Fruit fly (Drosophila melanogaster) whole organism, embryonic: ENCODE measurements around the gene CG5381.

Experiments used
- ATbp ChIP-seq: fragments of 200-800 bp; sonication (Bioruptor generic); optimal IDR thresholded peaks from 2 replicates; lab custom pipeline; 2017; ENCODE audit warnings: missing biosample characterization, mild to moderate bottlenecking, missing genetic modification characterization, missing genetic modification reagents
- Atf-2 ChIP-seq: fragments of 200-800 bp; sonication (Bioruptor generic); optimal IDR thresholded peaks from 2 replicates; lab custom pipeline; 2016; ENCODE audit warnings: missing biosample characterization, missing genetic modification characterization
- Bgb ChIP-seq: fragments of 200-800 bp; sonication (Bioruptor generic); IDR thresholded peaks from 2 replicates; pipeline ENCODE4 v1.3.6; 2022; ENCODE audit warnings: missing biosample characterization, missing genetic modification characterization; ENCODE audit not compliant: partially characterized antibody
- CG10979 ChIP-seq: fragments of 200-800 bp; sonication (Bioruptor generic); optimal IDR thresholded peaks from 2 replicates; lab custom pipeline; 2018; ENCODE audit warnings: missing biosample characterization, mild to moderate bottlenecking, missing genetic modification characterization, moderate library complexity
- CG12071 ChIP-seq: fragments of 200-800 bp; sonication (Bioruptor generic); optimal IDR thresholded peaks from 3 replicates; lab custom pipeline; 2018; ENCODE audit warnings: missing biosample characterization, mild to moderate bottlenecking, missing genetic modification characterization
- CG12155 ChIP-seq: fragments of 200-800 bp; sonication (Bioruptor generic); optimal IDR thresholded peaks from 3 replicates; lab custom pipeline; 2016; ENCODE audit warnings: missing biosample characterization, missing genetic modification characterization
- CG13296 ChIP-seq: fragments of 200-800 bp; sonication (Bioruptor generic); optimal IDR thresholded peaks from 3 replicates; lab custom pipeline; 2018; ENCODE audit warnings: missing biosample characterization, mild to moderate bottlenecking, missing genetic modification characterization
- CG14441 ChIP-seq: fragments of 200-800 bp; sonication (Bioruptor generic); IDR thresholded peaks from 2 replicates; pipeline ENCODE4 v1.3.6; 2022; ENCODE audit warnings: missing biosample characterization, missing genetic modification characterization
- CG15479 ChIP-seq: fragments of 200-800 bp; sonication (Bioruptor generic); optimal IDR thresholded peaks from 3 replicates; lab custom pipeline; 2019; ENCODE audit warnings: missing biosample characterization, mild to moderate bottlenecking, missing genetic modification characterization, moderate library complexity
- CG1832 ChIP-seq: fragments of 200-800 bp; sonication (Bioruptor generic); optimal IDR thresholded peaks from 2 replicates; lab custom pipeline; 2017; ENCODE audit warnings: missing biosample characterization, mild to moderate bottlenecking, missing genetic modification characterization, inconsistent platforms
- CG2116 ChIP-seq: fragments of 200-800 bp; sonication (Bioruptor generic); optimal IDR thresholded peaks from 3 replicates; lab custom pipeline; 2018; ENCODE audit warnings: missing biosample characterization, mild to moderate bottlenecking, missing genetic modification characterization
- CG2199 ChIP-seq: fragments of 200-800 bp; sonication (Bioruptor generic); IDR thresholded peaks from 3 replicates; pipeline ENCODE4 v1.3.6; 2022; ENCODE audit warnings: missing biosample characterization, missing genetic modification characterization
- CG2875 ChIP-seq: fragments of 200-800 bp; sonication (Bioruptor generic); optimal IDR thresholded peaks from 2 replicates; lab custom pipeline; 2017; ENCODE audit warnings: missing biosample characterization, mild to moderate bottlenecking, missing genetic modification characterization, missing genetic modification reagents
- CG32532 ChIP-seq: fragments of 200-800 bp; sonication (Bioruptor generic); IDR thresholded peaks from 2 replicates; pipeline ENCODE4 v1.3.6; 2022; ENCODE audit warnings: missing biosample characterization, missing genetic modification characterization
- CG34422 ChIP-seq: fragments of 200-800 bp; sonication (Bioruptor generic); IDR thresholded peaks from 3 replicates; pipeline ENCODE4 v1.3.6; 2022; ENCODE audit warnings: missing biosample characterization, missing genetic modification characterization
- CG3726 ChIP-seq: fragments of 200-800 bp; sonication (Bioruptor generic); IDR thresholded peaks from 3 replicates; pipeline ENCODE4, ENCODE4 v1.3.6; 2022; ENCODE audit warnings: missing biosample characterization, missing genetic modification characterization
- CG8281 ChIP-seq: fragments of 200-800 bp; sonication (Bioruptor generic); optimal IDR thresholded peaks from 2 replicates; lab custom pipeline; 2018; ENCODE audit warnings: missing biosample characterization, mild to moderate bottlenecking, missing genetic modification characterization, moderate library complexity
- CrebB ChIP-seq: fragments of 200-800 bp; sonication (Bioruptor generic); optimal IDR thresholded peaks from 3 replicates; lab custom pipeline; 2018; ENCODE audit warnings: missing biosample characterization, mild to moderate bottlenecking, missing genetic modification characterization
- Dfd ChIP-seq, 2 experiments: fragments of >200 bp; optimal IDR thresholded peaks; 2 replicates each; lab custom pipeline; 2017; ENCODE audit warnings: missing biosample characterization in 2 of 2, missing genetic modification characterization in 2 of 2
- Dll ChIP-seq: fragments of 200-800 bp; sonication (Bioruptor generic); IDR thresholded peaks from 4 replicates; pipeline ENCODE4 v1.3.6; 2022; ENCODE audit warnings: missing biosample characterization, missing genetic modification characterization; ENCODE audit not compliant: partially characterized antibody
- HLHmδ ChIP-seq: fragments of 200-800 bp; sonication (Bioruptor generic); optimal IDR thresholded peaks from 2 replicates; lab custom pipeline; 2018; ENCODE audit warnings: missing biosample characterization, mild to moderate bottlenecking, missing genetic modification characterization, moderate library complexity
- MBD-R2 ChIP-seq: fragments of 200-800 bp; sonication (Bioruptor generic); IDR thresholded peaks from 2 replicates; pipeline ENCODE4 v1.3.6; 2022; ENCODE audit warnings: missing biosample characterization, missing genetic modification characterization
- Nf-YC ChIP-seq: fragments of 200-800 bp; optimal IDR thresholded peaks from 3 replicates; lab custom pipeline; 2019; ENCODE audit warnings: missing biosample characterization, mild to moderate bottlenecking, missing genetic modification characterization, moderate library complexity
- Optix ChIP-seq: fragments of 200-800 bp; sonication (Bioruptor generic); IDR thresholded peaks from 3 replicates; pipeline ENCODE4 v1.3.6; 2022; ENCODE audit warnings: missing biosample characterization, missing genetic modification characterization
- Sox100B ChIP-seq: fragments of 200-800 bp; sonication (Bioruptor generic); optimal IDR thresholded peaks from 3 replicates; lab custom pipeline; 2018; ENCODE audit warnings: missing biosample characterization, mild to moderate bottlenecking, missing genetic modification characterization
- Stat92E ChIP-seq, 3 experiments: fragments of >200 bp in 2 of 3; fragments of 200-800 bp in 1 of 3; sonication (Bioruptor generic) in 1 of 3; optimal IDR thresholded peaks; 2 replicates each; lab custom pipeline; 2017 to 2019; ENCODE audit warnings: missing biosample characterization in 3 of 3, missing genetic modification characterization in 3 of 3, mild to moderate bottlenecking in 1 of 3, moderate library complexity in 1 of 3
- Trl ChIP-seq, 3 experiments: fragments of >200 bp in 2 of 3; fragments of 200-800 bp in 1 of 3; sonication (Bioruptor generic) in 1 of 3; optimal IDR thresholded peaks; 2 replicates in 1 of 3; 3 replicates in 2 of 3; lab custom pipeline; 2016 to 2017; ENCODE audit warnings: missing biosample characterization in 1 of 3, missing genetic modification characterization in 1 of 3
- Vsx1 ChIP-seq: fragments of 200-800 bp; sonication (Bioruptor generic); optimal IDR thresholded peaks from 2 replicates; lab custom pipeline; 2017; ENCODE audit warnings: missing biosample characterization, mild to moderate bottlenecking, missing genetic modification characterization, missing genetic modification reagents
- ab ChIP-seq: fragments of 200-800 bp; sonication (Bioruptor generic); optimal IDR thresholded peaks from 2 replicates; lab custom pipeline; 2016; ENCODE audit warnings: missing biosample characterization, missing genetic modification characterization
- amos ChIP-seq: fragments of 200-800 bp; sonication (Bioruptor generic); IDR thresholded peaks from 2 replicates; pipeline ENCODE4 v1.3.6; 2022; ENCODE audit warnings: missing biosample characterization, missing genetic modification characterization; ENCODE audit not compliant: partially characterized antibody
- aop ChIP-seq: fragments of 200-800 bp; sonication (Bioruptor generic); IDR thresholded peaks from 2 replicates; pipeline ENCODE4 v1.3.6; 2022; ENCODE audit warnings: missing biosample characterization, missing genetic modification characterization
- btn ChIP-seq: fragments of 200-800 bp; sonication (Bioruptor generic); optimal IDR thresholded peaks from 2 replicates; lab custom pipeline; 2016; ENCODE audit warnings: missing biosample characterization, missing genetic modification characterization
- cas ChIP-seq: fragments of 200-800 bp; sonication (Bioruptor generic); IDR thresholded peaks from 2 replicates; pipeline ENCODE4 v1.3.6; 2022; ENCODE audit warnings: missing biosample characterization, missing genetic modification characterization
- chm ChIP-seq: fragments of 200-800 bp; sonication (Bioruptor generic); IDR thresholded peaks from 2 replicates; pipeline ENCODE4 v1.3.6; 2022; ENCODE audit warnings: missing biosample characterization, missing genetic modification characterization
- gcm ChIP-seq: fragments of 200-800 bp; sonication (Bioruptor generic); optimal IDR thresholded peaks from 2 replicates; lab custom pipeline; 2019; ENCODE audit warnings: missing biosample characterization, mild to moderate bottlenecking, missing genetic modification characterization, moderate library complexity
- hb ChIP-seq: fragments of 200-800 bp; sonication (Bioruptor generic); IDR thresholded peaks from 3 replicates; pipeline ENCODE4 v1.3.6; 2022; ENCODE audit warnings: missing biosample characterization, missing genetic modification characterization; ENCODE audit not compliant: partially characterized antibody
- lab ChIP-seq: fragments of 200-800 bp; sonication (Bioruptor generic); optimal IDR thresholded peaks from 3 replicates; lab custom pipeline; 2017; ENCODE audit warnings: missing biosample characterization, missing genetic modification characterization, mild to moderate bottlenecking, moderate library complexity, missing genetic modification reagents
- lola ChIP-seq, 3 experiments: fragments of >200 bp in 2 of 3; fragments of 200-800 bp in 1 of 3; sonication (Bioruptor generic) in 1 of 3; optimal IDR thresholded peaks; 2 replicates each; lab custom pipeline; 2017 to 2019; ENCODE audit warnings: missing biosample characterization in 3 of 3, missing genetic modification characterization in 3 of 3, mild to moderate bottlenecking in 1 of 3, moderate library complexity in 1 of 3
- mld ChIP-seq: fragments of 200-800 bp; sonication (Bioruptor generic); IDR thresholded peaks from 3 replicates; pipeline ENCODE4 v1.3.6; 2022; ENCODE audit warnings: missing biosample characterization, missing genetic modification characterization; ENCODE audit not compliant: partially characterized antibody
- oc ChIP-seq: fragments of 200-800 bp; sonication (Bioruptor generic); optimal IDR thresholded peaks from 2 replicates; lab custom pipeline; 2018; ENCODE audit warnings: missing biosample characterization, mild to moderate bottlenecking, missing genetic modification characterization, moderate library complexity
- pum ChIP-seq: fragments of 200-800 bp; sonication (Bioruptor generic); optimal IDR thresholded peaks from 2 replicates; lab custom pipeline; 2016; ENCODE audit warnings: missing biosample characterization, missing genetic modification characterization
- sc ChIP-seq, 3 experiments: fragments of >200 bp in 2 of 3; fragments of 200-800 bp in 1 of 3; sonication (Bioruptor generic) in 1 of 3; optimal IDR thresholded peaks; 2 replicates in 2 of 3; 3 replicates in 1 of 3; lab custom pipeline; 2017; ENCODE audit warnings: mild to moderate bottlenecking in 1 of 3, missing biosample characterization in 1 of 3, missing genetic modification characterization in 1 of 3, missing genetic modification reagents in 1 of 3
- trem ChIP-seq: fragments of 200-800 bp; optimal IDR thresholded peaks from 3 replicates; lab custom pipeline; 2019; ENCODE audit warnings: missing biosample characterization, mild to moderate bottlenecking, missing genetic modification characterization, moderate library complexity
- tx ChIP-seq: fragments of 200-800 bp; sonication (Bioruptor generic); optimal IDR thresholded peaks from 2 replicates; lab custom pipeline; 2016; ENCODE audit warnings: missing biosample characterization, missing genetic modification characterization
- vvl ChIP-seq: fragments of 200-800 bp; sonication (Bioruptor generic); IDR thresholded peaks from 2 replicates; pipeline ENCODE4 v1.3.6; 2022; ENCODE audit warnings: missing biosample characterization, missing genetic modification characterization
- wor ChIP-seq: fragments of 200-800 bp; sonication (Bioruptor generic); IDR thresholded peaks from 2 replicates; pipeline ENCODE4 v1.3.6; 2022; ENCODE audit warnings: missing biosample characterization, missing genetic modification characterization
- zen ChIP-seq: fragments of 200-800 bp; sonication (Bioruptor generic); optimal IDR thresholded peaks from 3 replicates; lab custom pipeline; 2018; ENCODE audit warnings: missing biosample characterization, mild to moderate bottlenecking, missing genetic modification characterization, moderate library complexity
- zen2 ChIP-seq: fragments of 200-800 bp; sonication (Bioruptor generic); IDR thresholded peaks from 3 replicates; pipeline ENCODE4 v1.3.6; 2022; ENCODE audit warnings: missing biosample characterization, missing genetic modification characterization; ENCODE audit not compliant: partially characterized antibody

CG5381 gene

dm6 chr2L:10334854-10335277 lies 12.0 kb upstream of the CG5381 start (continued):
- TF ChIP-seq CG8281 (tag; lab: Kevin White, UChicago) (peak; percentile 23), vvl (GFP tag; lab: Robert Waterston, UW) (peak; percentile 93), ab (GFP tag; lab: Kevin White, UChicago) (peak; percentile 51), CrebB (tag; lab: Kevin White, UChicago) (peak; percentile 89), btn (GFP tag; lab: Kevin White, UChicago) (peak; percentile 5), Trl (optimal IDR thresholded peaks at IDR 0.05; lab: Kevin White, UChicago) (peak in 1 of 2 experiments; percentile 31), Trl (GFP tag; optimal IDR thresholded peaks at IDR 0.05; lab: Kevin White, UChicago) (peak; percentile 45), ATbp (GFP tag; lab: Kevin White, UChicago) (peak; percentile 73), CG2875 (GFP tag; lab: Kevin White, UChicago) (peak; percentile 53), CG2199 (GFP tag; lab: Robert Waterston, UW) (peak; percentile 86; the same call in 2 of the 3 replicates), HLHmδ (GFP tag; lab: Kevin White, UChicago) (peak; percentile 93), MBD-R2 (peak; percentile 81), Dfd (GFP tag; optimal IDR thresholded peaks at IDR 0.05; lab: Kevin White, UChicago) (no peak), CG3726 (no peak), hb (no peak), aop (no peak), Optix (GFP tag; lab: Robert Waterston, UW) (no peak), Vsx1 (GFP tag; lab: Kevin White, UChicago) (peak; percentile 75), gcm (peak; percentile 34), amos (GFP tag; lab: Robert Waterston, UW) (no peak; the same call in 1 of the 2 replicates), CG12155 (GFP tag; lab: Kevin White, UChicago) (peak; percentile 7), CG34422 (GFP tag; lab: Robert Waterston, UW) (peak; percentile 54; the same call in 2 of the 3 replicates), Dll (GFP tag; lab: Robert Waterston, UW) (peak; percentile 63), CG32532 (GFP tag; lab: Robert Waterston, UW) (peak; percentile 76; the same call in 1 of the 2 replicates), lola (GFP tag; optimal IDR thresholded peaks at IDR 0.05; lab: Kevin White, UChicago) (peak in 2 of 3 experiments; percentile 45 to 82), CG15479 (GFP tag; lab: Kevin White, UChicago) (peak; percentile 73), CG13296 (GFP tag; lab: Kevin White, UChicago) (peak; percentile 90), Atf-2 (GFP tag; lab: Kevin White, UChicago) (peak; percentile 41), CG2116 (GFP tag; lab: Kevin White, UChicago) (no peak), Bgb (GFP tag; lab: Robert Waterston, UW) (peak; percentile 74), CG1832 (GFP tag; lab: Kevin White, UChicago) (no peak), wor (no peak), sc (optimal IDR thresholded peaks at IDR 0.05; lab: Kevin White, UChicago) (no peak), sc (GFP tag; optimal IDR thresholded peaks at IDR 0.05; lab: Kevin White, UChicago) (peak; percentile 11), trem (peak; percentile 47), cas (GFP tag; lab: Robert Waterston, UW) (no peak), pum (GFP tag; lab: Kevin White, UChicago) (no peak), Stat92E (GFP tag; optimal IDR thresholded peaks at IDR 0.05; lab: Kevin White, UChicago) (peak in 1 of 3 experiments; percentile 33), Sox100B (GFP tag; lab: Kevin White, UChicago) (peak; percentile 77), tx (no peak), lab (GFP tag; lab: Kevin White, UChicago) (peak; percentile 93), Nf-YC (tag; lab: Kevin White, UChicago) (peak; percentile 74), zen2 (GFP tag; lab: Robert Waterston, UW) (no peak; the same call in 2 of the 3 replicates), CG12071 (no peak), chm (GFP tag; lab: Robert Waterston, UW) (no peak; the same call in 1 of the 2 replicates), zen (tag; lab: Kevin White, UChicago) (peak; percentile 29), CG10979 (tag; lab: Kevin White, UChicago) (peak; percentile 44), mld (GFP tag; lab: Robert Waterston, UW) (no peak), oc (peak; percentile 91), CG14441 (GFP tag; lab: Robert Waterston, UW) (peak; percentile 51; the same call in 1 of the 2 replicates)
